Fruit fly (Drosophila melanogaster) whole organism, prepupa: ENCODE measurements around the gene CG9154.

Source experiments
- CG10669 ChIP-seq: fragments of 200-800 bp; sonication (Bioruptor generic); optimal IDR thresholded peaks from 3 replicates; lab custom pipeline; 2018; ENCODE audit warnings: missing biosample characterization, mild to moderate bottlenecking, missing genetic modification characterization, moderate library complexity
- CG6276 ChIP-seq: fragments of 200-800 bp; sonication (Bioruptor generic); optimal IDR thresholded peaks from 2 replicates; lab custom pipeline; 2017; ENCODE audit warnings: missing biosample characterization, mild to moderate bottlenecking, missing genetic modification characterization
- Gug ChIP-seq: fragments of 200-800 bp; sonication (Bioruptor generic); IDR thresholded peaks from 2 replicates; pipeline ENCODE4 v1.3.6; 2022; ENCODE audit warnings: missing biosample characterization, missing genetic modification characterization
- Met ChIP-seq: fragments of 200-800 bp; sonication (Bioruptor generic); optimal IDR thresholded peaks from 3 replicates; lab custom pipeline; 2016; ENCODE audit warnings: missing biosample characterization, missing genetic modification characterization
- OdsH ChIP-seq: fragments of 200-800 bp; sonication (Bioruptor generic); optimal IDR thresholded peaks from 3 replicates; lab custom pipeline; 2016; ENCODE audit warnings: missing biosample characterization, missing genetic modification characterization

- peak; percentile 66 for TF ChIP-seq Met (GFP tag; lab: Kevin White, UChicago)
- TF ChIP-seq Gug (GFP tag; lab: Robert Waterston, UW), result no peak
- TF ChIP-seq OdsH (GFP tag; lab: Kevin White, UChicago), result no peak
- no peak for TF ChIP-seq CG10669 (GFP tag; lab: Kevin White, UChicago)
- no peak for TF ChIP-seq CG6276 (GFP tag; lab: Kevin White, UChicago)
These were observed 16.3 kb upstream of the CG9154 start for dm6 chr2L:6086771-6087170.
